Fruit fly (Drosophila melanogaster): Measurements from ENCODE around the gene CG31915.

Gene CG31915

DNA sequence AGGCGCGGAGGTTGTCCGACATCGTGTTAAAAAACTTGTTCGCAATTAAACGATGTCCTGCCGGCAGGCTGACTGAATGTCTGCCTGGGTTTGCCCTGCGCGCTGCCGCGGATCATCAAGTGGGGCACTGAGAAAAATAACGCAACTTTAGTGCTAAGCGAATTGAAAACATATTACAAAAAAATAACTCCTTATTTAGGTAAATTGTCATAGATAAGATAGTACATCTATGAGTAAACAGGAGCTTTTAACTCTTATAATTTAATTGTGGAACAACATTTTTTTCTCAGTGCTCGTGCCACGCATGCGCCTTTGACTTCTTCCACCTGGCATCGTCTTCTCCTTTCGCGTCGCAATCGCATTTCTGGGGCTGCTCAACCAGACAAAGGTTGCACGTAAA, 48.0 kb upstream of the CG31915 start (continued):
- TF ChIP-seq CG18262 (tag; optimal IDR thresholded peaks at IDR 0.05) (peak; percentile 15), grn (GFP tag; optimal IDR thresholded peaks at IDR 0.05) (no peak), sna (GFP tag; IDR thresholded peaks at IDR 0.05; ENCODE audit: partially characterized antibody) (no peak), CG8924 (tag; optimal IDR thresholded peaks at IDR 0.05) (no peak), onecut (GFP tag; IDR thresholded peaks at IDR 0.05) (no peak), zfh1 (GFP tag; IDR thresholded peaks at IDR 0.05) (0 out of 3 replicates have a peak, but pooled peaks have one; percentile 34), CG8089 (GFP tag; optimal IDR thresholded peaks at IDR 0.05) (no peak), Dek (tag; optimal IDR thresholded peaks at IDR 0.05) (no peak), CG12659 (GFP tag; optimal IDR thresholded peaks at IDR 0.05) (no peak), CG1832 (GFP tag; optimal IDR thresholded peaks at IDR 0.05) (no peak), Dll (GFP tag; IDR thresholded peaks at IDR 0.05; ENCODE audit: partially characterized antibody) (no peak), CG12071 (GFP tag; optimal IDR thresholded peaks at IDR 0.05) (no peak), CG2712 (tag; optimal IDR thresholded peaks at IDR 0.05) (peak; percentile 20), CG6813 (GFP tag; optimal IDR thresholded peaks at IDR 0.05) (no peak), prd (optimal IDR thresholded peaks at IDR 0.05) (no peak), prd (GFP tag; IDR thresholded peaks at IDR 0.05) (peak; percentile 43; the same call in 2 of the 3 replicates), esg (GFP tag; conservative IDR thresholded peaks at IDR 0.05) (no peak), CG32772 (GFP tag; IDR thresholded peaks at IDR 0.05) (no peak), Sry-β (GFP tag; optimal IDR thresholded peaks at IDR 0.05) (no peak), CG9727 (GFP tag; optimal IDR thresholded peaks at IDR 0.05) (peak; percentile 45), CG8359 (GFP tag; optimal IDR thresholded peaks at IDR 0.05; ENCODE audit: borderline replicate concordance) (no peak), CG10462 (GFP tag; optimal IDR thresholded peaks at IDR 0.05) (no peak), CG15073 (GFP tag; optimal IDR thresholded peaks at IDR 0.05) (no peak), tin (GFP tag; optimal IDR thresholded peaks at IDR 0.05) (peak; percentile 13), phol (tag; optimal IDR thresholded peaks at IDR 0.05) (peak; percentile 4), disco-r (GFP tag; optimal IDR thresholded peaks at IDR 0.05) (no peak), bsh (GFP tag; optimal IDR thresholded peaks at IDR 0.05) (peak in 1 of 2 experiments; percentile 1), ERR (GFP tag; optimal IDR thresholded peaks at IDR 0.05) (no peak), CG2199 (GFP tag; IDR thresholded peaks at IDR 0.05) (no peak), bcd (GFP tag; optimal IDR thresholded peaks at IDR 0.05) (no peak), ham (GFP tag; IDR thresholded peaks at IDR 0.05) (no peak), BEAF-32 (GFP tag; optimal IDR thresholded peaks at IDR 0.05) (no peak), ken (GFP tag; IDR thresholded peaks at IDR 0.05) (no peak), CG13624 (GFP tag; optimal IDR thresholded peaks at IDR 0.05) (no peak), sima (GFP tag; optimal IDR thresholded peaks at IDR 0.05) (no peak), CG4404 (GFP tag; IDR thresholded peaks at IDR 0.05) (0 out of 2 replicates have a peak, but pooled peaks have one; percentile 30), croc (GFP tag; conservative IDR thresholded peaks at IDR 0.05) (no peak), Sin3A (optimal IDR thresholded peaks at IDR 0.05) (no peak), al (GFP tag; IDR thresholded peaks at IDR 0.05) (no peak), ssp (GFP tag; IDR thresholded peaks at IDR 0.05) (no peak), br (optimal IDR thresholded peaks at IDR 0.05) (no peak), ara (GFP tag; IDR thresholded peaks at IDR 0.05) (peak; percentile 62; the same call in 1 of the 2 replicates), CG11504 (tag; optimal IDR thresholded peaks at IDR 0.05) (no peak), gfzf (GFP tag; optimal IDR thresholded peaks at IDR 0.05) (no peak), CG33557 (GFP tag; optimal IDR thresholded peaks at IDR 0.05) (no peak), CG9437 (GFP tag; optimal IDR thresholded peaks at IDR 0.05) (no peak), ash1 (GFP tag; optimal IDR thresholded peaks at IDR 0.05) (no peak), CG8765 (GFP tag; IDR thresholded peaks at IDR 0.05) (peak; percentile 38; the same call in 1 of the 2 replicates), HLH54F (GFP tag; optimal IDR thresholded peaks at IDR 0.05) (no peak), cad (GFP tag; optimal IDR thresholded peaks at IDR 0.05) (no peak), ap (GFP tag; IDR thresholded peaks at IDR 0.05) (no peak), CG9797 (GFP tag; optimal IDR thresholded peaks at IDR 0.05) (no peak), Dref (GFP tag; IDR thresholded peaks at IDR 0.05) (no peak)
